Fruit fly (Drosophila melanogaster): ENCODE data around the gene beg.
A peak's percentile ranks its signal among the peaks of the same experiment; 100 is the strongest.

DNA sequence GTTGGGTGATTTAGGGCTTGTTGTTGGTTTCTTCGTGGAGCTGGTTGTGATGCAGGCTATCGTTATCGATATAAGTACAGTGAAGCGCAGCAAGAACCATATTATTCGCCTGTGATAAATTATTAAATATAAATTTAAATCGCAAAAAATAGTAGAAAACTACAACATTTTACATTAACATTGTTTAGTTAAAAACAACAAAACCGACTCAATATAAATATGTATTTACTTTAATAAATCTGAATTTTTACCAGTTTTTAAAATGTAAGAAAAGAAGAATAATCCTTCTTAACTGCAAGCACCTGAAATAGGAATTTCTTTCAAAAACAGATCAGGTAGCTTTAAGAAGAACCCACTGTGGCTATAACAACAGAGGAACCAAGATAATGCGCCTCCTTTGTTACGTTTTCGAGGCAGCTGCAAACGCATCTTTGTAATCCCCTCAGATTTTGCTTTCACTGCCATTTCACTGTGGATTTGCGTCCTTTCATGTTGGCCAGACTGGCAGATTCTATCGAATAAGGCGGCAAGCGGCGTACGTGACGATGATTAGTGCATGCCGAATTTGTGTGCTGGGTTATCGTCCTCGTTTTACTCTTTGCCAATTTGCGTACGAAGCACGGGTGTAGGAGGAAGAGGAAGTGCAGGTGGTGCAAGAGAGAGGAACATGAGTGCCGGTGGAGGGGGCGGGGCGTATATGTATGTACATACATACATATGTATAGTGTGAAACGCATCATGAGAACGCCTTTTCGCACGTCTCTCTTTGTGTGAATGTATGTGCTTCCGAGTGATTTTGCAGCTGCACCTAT is 24.8 kb upstream of the beg start:
- TF ChIP-seq CG8478 (optimal IDR thresholded peaks at IDR 0.05) (peak; percentile 24), psq (optimal IDR thresholded peaks at IDR 0.05) (no peak), usp (GFP tag; optimal IDR thresholded peaks at IDR 0.05) (no peak), pan (optimal IDR thresholded peaks at IDR 0.05) (no peak), EcR (GFP tag; optimal IDR thresholded peaks at IDR 0.05) (no peak), Dll (optimal IDR thresholded peaks at IDR 0.05) (no peak)
